Fruit fly (Drosophila melanogaster): ENCODE measurements around the gene Meltrin.

dm6 chr3R:14651076-14651662, 45.9 kb downstream of the Meltrin start:
- no peak for TF ChIP-seq CG8478 (optimal IDR thresholded peaks at IDR 0.05)
- no peak for TF ChIP-seq usp (GFP tag; optimal IDR thresholded peaks at IDR 0.05)

All from whole organism.